Worm (Caenorhabditis elegans): ENCODE measurements around the gene K01D12.10.
"Not testable (repeated sequence)": the region's sequence is repeated elsewhere in the genome, so short reads cannot be mapped to it uniquely, and the experiment has no call there.

DNA sequence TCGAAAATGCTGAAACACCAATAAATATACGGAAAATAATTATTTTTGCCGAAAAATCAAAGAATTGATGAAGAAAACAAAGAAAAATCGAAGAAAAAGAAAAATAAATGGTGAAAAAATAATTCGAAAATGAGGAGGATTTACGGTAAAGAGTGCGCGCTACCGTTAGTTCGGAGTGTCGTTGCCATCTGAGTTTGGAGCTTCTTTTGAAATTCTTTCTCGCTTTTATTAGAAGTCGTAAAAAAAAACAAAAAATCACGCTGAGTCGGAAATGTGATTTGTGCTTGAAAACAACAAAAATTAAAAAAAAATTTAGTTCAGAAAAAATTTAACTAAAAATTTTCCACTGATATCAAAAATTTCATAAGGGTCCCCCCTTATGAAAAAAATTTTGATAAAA, 31.8 kb upstream of the K01D12.10 start, which contains the start of gene F23H12.10:
- not testable (repeated sequence) for TF ChIP-seq dao-5, him-1, W03F9.2 (tag; optimal IDR thresholded peaks at IDR 0.05)

All from whole organism, L4/young adult.